Fruit fly (Drosophila melanogaster): Measurements from ENCODE around the gene tal-2A.
A peak's percentile ranks its signal among the peaks of the same experiment; 100 is the strongest.

The tal-2A gene

DNA sequence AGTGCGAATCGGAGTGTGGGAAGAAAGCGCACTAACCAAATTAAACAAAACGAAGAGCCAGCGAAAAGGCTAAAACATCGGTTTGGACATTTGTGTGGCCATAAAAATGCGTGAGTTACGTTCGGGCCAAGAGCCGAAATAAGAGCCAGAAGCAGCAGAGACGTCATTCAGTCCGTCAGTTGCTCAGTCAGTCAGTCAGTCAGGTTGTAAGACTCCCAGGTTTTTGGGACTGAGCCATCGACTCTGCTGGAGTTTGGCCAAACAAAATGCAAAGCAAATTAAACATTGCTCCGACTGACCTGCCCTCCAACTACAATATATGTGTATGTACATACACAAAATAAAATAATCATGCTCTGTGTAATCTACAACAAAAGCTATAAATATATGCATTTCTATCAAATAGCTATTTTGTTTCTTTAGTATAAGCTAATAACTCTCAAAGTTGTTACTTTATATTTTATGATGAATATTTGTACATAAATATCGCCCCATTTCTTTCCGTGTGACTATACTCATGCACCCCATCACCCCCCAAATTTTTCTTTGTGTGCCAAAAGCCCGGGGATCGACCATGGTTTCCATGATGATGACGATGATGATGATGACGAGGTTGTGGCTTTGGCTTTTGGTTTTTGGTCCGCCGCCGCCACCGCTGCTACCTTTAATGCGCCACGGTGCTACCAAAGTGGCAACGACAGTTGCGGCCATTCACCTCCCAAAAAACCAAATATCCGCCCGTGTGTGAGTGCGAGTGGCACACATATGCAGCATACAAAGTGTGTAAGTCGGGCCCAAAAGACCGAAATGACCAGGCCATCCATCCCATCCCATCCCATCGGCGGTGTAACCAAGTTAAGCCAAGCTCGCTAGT, 19.6 kb upstream of the tal-2A start (continued):
- TF ChIP-seq Hr39 (optimal IDR thresholded peaks at IDR 0.05) = no peak
- TF ChIP-seq ara (GFP tag; IDR thresholded peaks at IDR 0.05) = no peak
- TF ChIP-seq CG7963 (GFP tag; IDR thresholded peaks at IDR 0.05; ENCODE audit: partially characterized antibody) = no peak
- TF ChIP-seq otp (GFP tag; IDR thresholded peaks at IDR 0.05) = no peak
- TF ChIP-seq btn (GFP tag; optimal IDR thresholded peaks at IDR 0.05) = no peak
- no peak for TF ChIP-seq fru (optimal IDR thresholded peaks at IDR 0.05)
- TF ChIP-seq GATAe (GFP tag; conservative IDR thresholded peaks at IDR 0.05) = no peak
- TF ChIP-seq ham (GFP tag; IDR thresholded peaks at IDR 0.05) = no peak
- no peak for TF ChIP-seq Dip2 (GFP tag; IDR thresholded peaks at IDR 0.05)
- no peak for TF ChIP-seq zf30C (GFP tag; optimal IDR thresholded peaks at IDR 0.05)
- peak in 1 of 2 experiments; percentile 53 for TF ChIP-seq Hr78 (GFP tag; optimal IDR thresholded peaks at IDR 0.05)
- peak; percentile 10 for TF ChIP-seq CG6254 (GFP tag; optimal IDR thresholded peaks at IDR 0.05)
- TF ChIP-seq sd (tag; optimal IDR thresholded peaks at IDR 0.05) = no peak
- peak; percentile 21 for TF ChIP-seq cg (GFP tag; optimal IDR thresholded peaks at IDR 0.05)
- TF ChIP-seq CG17568 (GFP tag; optimal IDR thresholded peaks at IDR 0.05) = no peak
- TF ChIP-seq CG16815 (GFP tag; optimal IDR thresholded peaks at IDR 0.05) = no peak
- no peak for TF ChIP-seq HLH4C (GFP tag; IDR thresholded peaks at IDR 0.05; ENCODE audit: partially characterized antibody)
- TF ChIP-seq Drgx (GFP tag; IDR thresholded peaks at IDR 0.05) = no peak
- TF ChIP-seq CG9609 (GFP tag; optimal IDR thresholded peaks at IDR 0.05) = no peak
- no peak for TF ChIP-seq wor (GFP tag; IDR thresholded peaks at IDR 0.05)
- TF ChIP-seq CG17802 (tag; optimal IDR thresholded peaks at IDR 0.05) = no peak
- TF ChIP-seq Dip3 (GFP tag; optimal IDR thresholded peaks at IDR 0.05) = no peak
- no peak for TF ChIP-seq pita (GFP tag; optimal IDR thresholded peaks at IDR 0.05)
- no peak for TF ChIP-seq CrebB (tag; optimal IDR thresholded peaks at IDR 0.05)
- no peak for TF ChIP-seq dati (GFP tag; IDR thresholded peaks at IDR 0.05)
- no peak for TF ChIP-seq Nf-YB (GFP tag; optimal IDR thresholded peaks at IDR 0.05)
- TF ChIP-seq Pdp1 (GFP tag; optimal IDR thresholded peaks at IDR 0.05) = no peak
- no peak for TF ChIP-seq CG17612 (GFP tag; IDR thresholded peaks at IDR 0.05)
- TF ChIP-seq pum (GFP tag; optimal IDR thresholded peaks at IDR 0.05) = no peak
- TF ChIP-seq CG4820 (GFP tag; optimal IDR thresholded peaks at IDR 0.05) = no peak
- TF ChIP-seq MTF-1 (GFP tag; optimal IDR thresholded peaks at IDR 0.05; ENCODE audit: borderline replicate concordance) = no peak
- TF ChIP-seq CG11398 (GFP tag; optimal IDR thresholded peaks at IDR 0.05) = no peak
- peak; percentile 2 for TF ChIP-seq NfI (GFP tag; optimal IDR thresholded peaks at IDR 0.05)
- TF ChIP-seq tio (GFP tag; optimal IDR thresholded peaks at IDR 0.05) = no peak
- TF ChIP-seq ci (GFP tag; IDR thresholded peaks at IDR 0.05) = no peak
- TF ChIP-seq Usf (GFP tag; optimal IDR thresholded peaks at IDR 0.05) = no peak
- TF ChIP-seq gfzf (GFP tag; optimal IDR thresholded peaks at IDR 0.05) = no peak
- no peak for TF ChIP-seq Doc2 (GFP tag; IDR thresholded peaks at IDR 0.05)
- peak; percentile 48 for TF ChIP-seq CG17359 (tag; optimal IDR thresholded peaks at IDR 0.05)
- TF ChIP-seq CG7987 (GFP tag; optimal IDR thresholded peaks at IDR 0.05) = no peak
- no peak for TF ChIP-seq CG11093 (GFP tag; IDR thresholded peaks at IDR 0.05)
- TF ChIP-seq gce (GFP tag; IDR thresholded peaks at IDR 0.05) = no peak
- TF ChIP-seq usp (GFP tag; optimal IDR thresholded peaks at IDR 0.05) = no peak
- no peak for TF ChIP-seq Ada2b (GFP tag; IDR thresholded peaks at IDR 0.05)
- TF ChIP-seq CG31441 (GFP tag; IDR thresholded peaks at IDR 0.05) = no peak; the same call in 1 of the 2 replicates
- peak; percentile 39; the same call in 1 of the 2 replicates for TF ChIP-seq H2.0 (GFP tag; IDR thresholded peaks at IDR 0.05)
- no peak for TF ChIP-seq HmgZ (tag; optimal IDR thresholded peaks at IDR 0.05)
- TF ChIP-seq Sry-δ (GFP tag; optimal IDR thresholded peaks at IDR 0.05) = no peak
- TF ChIP-seq kay (GFP tag; optimal IDR thresholded peaks at IDR 0.05) = no peak
- peak; percentile 57 for TF ChIP-seq CG2678 (tag; optimal IDR thresholded peaks at IDR 0.05)

All from whole organism, embryonic.